Worm (Caenorhabditis elegans) whole organism, L4/young adult: ENCODE measurements around the gene W04G3.7.

Source experiments
- W03F9.2 ChIP-seq: fragments of 150-350 bp; optimal IDR thresholded peaks from 2 replicates; lab custom pipeline; 2014; ENCODE audit warnings: missing biosample characterization, missing genetic modification characterization
- dao-5 ChIP-seq: sonication (generic microtip); optimal IDR thresholded peaks from 2 replicates; lab custom pipeline; 2016; ENCODE audit warnings: missing genotype, missing genetic modification characterization, moderate library complexity, missing compliant biosample characterization
- him-1 ChIP-seq: sonication (generic microtip); optimal IDR thresholded peaks from 2 replicates; lab custom pipeline; 2016; ENCODE audit warnings: missing genotype, missing genetic modification reagents, missing genetic modification characterization, missing compliant biosample characterization

DNA sequence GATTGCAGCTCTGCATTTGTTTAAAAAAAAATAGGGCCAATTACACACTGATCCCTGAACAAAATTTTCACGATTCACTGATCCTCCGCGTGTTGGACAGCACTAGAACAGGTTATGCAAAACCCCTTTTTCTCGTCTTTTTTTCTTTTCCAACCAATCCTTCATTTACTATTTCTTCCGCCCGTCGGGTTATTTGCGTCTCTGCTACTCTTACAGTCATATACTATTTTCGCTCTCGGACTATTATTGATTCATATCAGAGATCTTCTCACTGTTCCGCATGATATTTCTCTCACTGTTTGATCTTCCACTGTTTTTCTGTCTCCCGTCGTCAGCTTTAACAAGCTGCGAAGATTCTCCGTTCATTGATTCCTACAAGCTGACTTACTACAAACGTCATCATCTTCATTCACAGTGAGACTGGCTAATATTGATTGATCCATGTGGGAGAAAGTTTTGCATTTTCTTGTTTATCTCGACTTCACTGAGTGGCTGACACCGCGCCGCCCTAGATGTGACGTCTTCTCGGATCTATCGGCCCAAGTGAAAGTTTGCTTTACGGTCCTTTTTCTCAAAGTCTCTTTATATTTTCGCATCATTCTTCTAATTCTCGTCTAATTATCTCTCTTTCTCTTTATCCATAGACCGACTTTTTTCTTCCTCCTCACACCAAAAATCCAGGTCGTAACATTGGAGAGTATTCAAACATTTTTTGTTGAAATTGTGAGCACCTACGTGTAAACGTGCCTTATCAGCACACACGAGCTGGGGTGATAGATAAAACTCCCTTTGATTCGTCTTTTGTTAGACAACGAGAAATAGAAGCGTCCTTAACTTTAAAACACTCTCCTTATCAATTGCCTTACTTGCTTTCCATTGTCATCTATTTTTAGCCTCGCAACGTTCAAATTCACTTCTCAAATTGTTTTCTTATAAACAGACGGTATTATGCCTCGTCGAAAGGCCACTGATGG is 48.7 kb downstream of the W04G3.7 start:
- no peak for TF ChIP-seq dao-5 (tag; lab: Kevin White, UChicago)
- no peak for TF ChIP-seq him-1 (tag; lab: Kevin White, UChicago)
- TF ChIP-seq W03F9.2: no peak
